Fruit fly (Drosophila melanogaster) whole organism: ENCODE results near the gene pkaap.

ENCODE experiments used
- CG8478 ChIP-seq: fragments of >200 bp; optimal IDR thresholded peaks from 2 replicates; lab custom pipeline; 2018; ENCODE audit warnings: inconsistent platforms
- Dll ChIP-seq: fragments of >200 bp; optimal IDR thresholded peaks from 2 replicates; lab custom pipeline; 2017
- pan ChIP-seq: fragments of >200 bp; optimal IDR thresholded peaks from 2 replicates; lab custom pipeline; 2017
- psq ChIP-seq: fragments of >200 bp; optimal IDR thresholded peaks from 2 replicates; lab custom pipeline; 2017
- usp ChIP-seq: fragments of >200 bp; optimal IDR thresholded peaks from 2 replicates; lab custom pipeline; 2017; ENCODE audit warnings: missing biosample characterization, missing genetic modification characterization, mixed read lengths

dm6 chr2L:16257227-16258071, 30.6 kb upstream of the pkaap start, which contains the start of the genes PRL-1 and EndoGI:
- TF ChIP-seq psq (lab: Kevin White, UChicago) (no peak), pan (lab: Kevin White, UChicago) (no peak), usp (GFP tag; lab: Kevin White, UChicago) (no peak), Dll (no peak), CG8478 (lab: Kevin White, UChicago) (peak; percentile 47)
